Worm (Caenorhabditis elegans) whole organism, early embryonic: Measurements from ENCODE around the gene ZK632.12.

Experiments used
- flt-1 ChIP-seq: fragments of 200-800 bp; sonication (Bioruptor generic); IDR thresholded peaks from 2 replicates; pipeline ENCODE4 v1.3.6; 2022; ENCODE audit warnings: missing genetic modification characterization, missing compliant biosample characterization
- tbx-37 ChIP-seq: fragments of 200-800 bp; sonication (Bioruptor generic); conservative IDR thresholded peaks from 2 replicates; pipeline ENCODE4 v1.3.6; 2022; ENCODE audit warnings: missing genetic modification reagents, missing genetic modification characterization, missing compliant biosample characterization

DNA sequence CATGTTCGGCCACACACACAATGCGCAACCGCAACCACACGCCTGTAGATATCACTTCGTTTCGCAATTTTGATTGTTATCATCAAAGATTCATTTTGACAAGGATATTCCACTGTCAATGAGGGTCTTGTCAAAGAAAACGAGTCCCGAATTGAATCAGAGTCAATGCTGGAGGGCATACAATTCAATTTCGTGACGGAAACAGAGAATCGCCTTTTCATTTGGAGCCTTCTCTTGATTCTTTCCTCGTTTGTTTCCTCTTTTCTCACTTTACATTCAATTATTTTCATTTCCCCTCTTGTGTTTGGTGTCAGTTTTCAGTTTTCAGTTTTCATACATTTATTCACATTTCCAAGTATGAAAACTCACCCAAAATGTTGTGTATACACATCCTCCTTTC is 36.8 kb downstream of the ZK632.12 start:
- TF ChIP-seq tbx-37, result no peak
- TF ChIP-seq flt-1 (GFP tag; lab: Robert Waterston, UW), result no peak
